Fruit fly (Drosophila melanogaster) whole organism, embryonic: Measurements from ENCODE around the gene CG13676.

Source experiments
- Adf1 ChIP-seq: fragments of 200-800 bp; sonication (Bioruptor generic); IDR thresholded peaks from 2 replicates; pipeline ENCODE4 v1.3.6; 2022; ENCODE audit warnings: missing biosample characterization, missing genetic modification characterization
- BtbVII ChIP-seq: fragments of 200-800 bp; sonication (Bioruptor generic); optimal IDR thresholded peaks from 3 replicates; lab custom pipeline; 2017; ENCODE audit warnings: missing biosample characterization, mild to moderate bottlenecking, missing genetic modification characterization
- CG10267 ChIP-seq: fragments of 200-800 bp; sonication (Bioruptor generic); optimal IDR thresholded peaks from 2 replicates; lab custom pipeline; 2018; ENCODE audit warnings: missing biosample characterization, mild to moderate bottlenecking, missing genetic modification characterization, moderate library complexity
- CG10654 ChIP-seq: fragments of 200-800 bp; sonication (Bioruptor generic); optimal IDR thresholded peaks from 2 replicates; lab custom pipeline; 2016; ENCODE audit warnings: missing biosample characterization, missing genetic modification characterization
- CG13123 ChIP-seq: fragments of 200-800 bp; sonication (Bioruptor generic); optimal IDR thresholded peaks from 2 replicates; lab custom pipeline; 2016; ENCODE audit warnings: missing biosample characterization, missing genetic modification characterization
- CG13424 ChIP-seq: fragments of 200-800 bp; sonication (Bioruptor generic); optimal IDR thresholded peaks from 2 replicates; lab custom pipeline; 2019; ENCODE audit warnings: missing biosample characterization, mild to moderate bottlenecking, missing genetic modification characterization, moderate library complexity
- CG13894 ChIP-seq: fragments of 200-800 bp; sonication (Bioruptor generic); optimal IDR thresholded peaks from 3 replicates; lab custom pipeline; 2018; ENCODE audit warnings: missing biosample characterization, mild to moderate bottlenecking, missing genetic modification characterization, moderate library complexity
- CG1603 ChIP-seq: fragments of 200-800 bp; sonication (Bioruptor generic); optimal IDR thresholded peaks from 2 replicates; lab custom pipeline; 2019; ENCODE audit warnings: missing biosample characterization, mild to moderate bottlenecking, missing genetic modification characterization, moderate library complexity
- CG17186 ChIP-seq: fragments of 200-800 bp; sonication (Bioruptor generic); optimal IDR thresholded peaks from 3 replicates; lab custom pipeline; 2017; ENCODE audit warnings: missing biosample characterization, missing genetic modification reagents, missing genetic modification characterization
- CG17802 ChIP-seq: fragments of 200-800 bp; sonication (Bioruptor generic); optimal IDR thresholded peaks from 2 replicates; lab custom pipeline; 2018; ENCODE audit warnings: missing biosample characterization, mild to moderate bottlenecking, missing genetic modification characterization, moderate library complexity
- CG2120 ChIP-seq: fragments of 200-800 bp; sonication (Bioruptor generic); optimal IDR thresholded peaks from 3 replicates; lab custom pipeline; 2016; ENCODE audit warnings: missing biosample characterization, missing genetic modification characterization
- CG2199 ChIP-seq: fragments of 200-800 bp; sonication (Bioruptor generic); IDR thresholded peaks from 3 replicates; pipeline ENCODE4 v1.3.6; 2022; ENCODE audit warnings: missing biosample characterization, missing genetic modification characterization
- CG31365 ChIP-seq: fragments of 200-800 bp; sonication (Bioruptor generic); optimal IDR thresholded peaks from 2 replicates; lab custom pipeline; 2018; ENCODE audit warnings: missing biosample characterization, mild to moderate bottlenecking, missing genetic modification characterization
- CG31441 ChIP-seq: fragments of 200-800 bp; sonication (Bioruptor generic); IDR thresholded peaks from 2 replicates; pipeline ENCODE4 v1.3.6; 2022; ENCODE audit warnings: missing biosample characterization, missing genetic modification characterization
- CG34376 ChIP-seq: fragments of 200-800 bp; sonication (Bioruptor generic); optimal IDR thresholded peaks from 2 replicates; lab custom pipeline; 2018; ENCODE audit warnings: missing biosample characterization, mild to moderate bottlenecking, missing genetic modification characterization
- CG6791 ChIP-seq: fragments of 200-800 bp; sonication (Bioruptor generic); IDR thresholded peaks from 3 replicates; pipeline ENCODE4 v1.3.6; 2022; ENCODE audit warnings: missing biosample characterization, missing genetic modification characterization; ENCODE audit not compliant: partially characterized antibody
- CG6813 ChIP-seq: fragments of 200-800 bp; sonication (Bioruptor generic); optimal IDR thresholded peaks from 2 replicates; lab custom pipeline; 2017; ENCODE audit warnings: missing biosample characterization, missing genetic modification characterization, mild to moderate bottlenecking, moderate library complexity, missing genetic modification reagents
- CG9876 ChIP-seq: fragments of 200-800 bp; sonication (Bioruptor generic); optimal IDR thresholded peaks from 2 replicates; lab custom pipeline; 2016; ENCODE audit warnings: missing biosample characterization, missing genetic modification characterization
- D19B ChIP-seq: fragments of 200-800 bp; sonication (Bioruptor generic); optimal IDR thresholded peaks from 2 replicates; lab custom pipeline; 2017; ENCODE audit warnings: missing biosample characterization, mild to moderate bottlenecking, missing genetic modification characterization
- Doc2 ChIP-seq: fragments of 200-800 bp; sonication (Bioruptor generic); IDR thresholded peaks from 2 replicates; pipeline ENCODE4 v1.3.6; 2022; ENCODE audit warnings: missing biosample characterization, missing genetic modification characterization
- Doc3 ChIP-seq: fragments of 200-800 bp; sonication (Bioruptor generic); IDR thresholded peaks from 3 replicates; pipeline ENCODE4 v1.3.6; 2022; ENCODE audit warnings: missing biosample characterization, missing genetic modification characterization; ENCODE audit not compliant: partially characterized antibody
- Drgx ChIP-seq: fragments of 200-800 bp; sonication (Bioruptor generic); IDR thresholded peaks from 2 replicates; pipeline ENCODE4 v1.3.6; 2022; ENCODE audit warnings: missing biosample characterization, missing genetic modification characterization
- H2.0 ChIP-seq: fragments of 200-800 bp; sonication (Bioruptor generic); IDR thresholded peaks from 2 replicates; pipeline ENCODE4 v1.3.6; 2022; ENCODE audit warnings: missing biosample characterization, missing genetic modification characterization
- Hmx ChIP-seq: fragments of 200-800 bp; sonication (Bioruptor generic); optimal IDR thresholded peaks from 2 replicates; lab custom pipeline; 2016; ENCODE audit warnings: missing biosample characterization, missing genetic modification characterization
- MBD-R2 ChIP-seq: fragments of 200-800 bp; sonication (Bioruptor generic); IDR thresholded peaks from 2 replicates; pipeline ENCODE4 v1.3.6; 2022; ENCODE audit warnings: missing biosample characterization, missing genetic modification characterization
- Neu2 ChIP-seq: fragments of 200-800 bp; sonication (Bioruptor generic); optimal IDR thresholded peaks from 3 replicates; lab custom pipeline; 2016; ENCODE audit warnings: missing biosample characterization, missing genetic modification characterization, borderline replicate concordance
- Opbp ChIP-seq: fragments of 200-800 bp; sonication (Bioruptor generic); IDR thresholded peaks from 3 replicates; pipeline ENCODE4 v1.3.6; 2022; ENCODE audit warnings: missing biosample characterization, missing genetic modification characterization; ENCODE audit not compliant: partially characterized antibody
- PHDP ChIP-seq: fragments of 200-800 bp; sonication (Bioruptor generic); optimal IDR thresholded peaks from 3 replicates; lab custom pipeline; 2018; ENCODE audit warnings: missing biosample characterization, mild to moderate bottlenecking, missing genetic modification characterization, moderate library complexity
- Ptx1 ChIP-seq: fragments of 200-800 bp; sonication (Bioruptor generic); IDR thresholded peaks from 2 replicates; pipeline ENCODE4 v1.3.6; 2022; ENCODE audit warnings: missing biosample characterization, missing genetic modification characterization
- Rfx ChIP-seq: fragments of 200-800 bp; sonication (Bioruptor generic); IDR thresholded peaks from 2 replicates; pipeline ENCODE4 v1.3.6; 2022; ENCODE audit warnings: missing biosample characterization, missing genetic modification characterization
- Tbp ChIP-seq: fragments of >200 bp; optimal IDR thresholded peaks from 2 replicates; lab custom pipeline; 2018; ENCODE audit warnings: missing biosample characterization, missing genetic modification characterization
- cas ChIP-seq: fragments of 200-800 bp; sonication (Bioruptor generic); IDR thresholded peaks from 2 replicates; pipeline ENCODE4 v1.3.6; 2022; ENCODE audit warnings: missing biosample characterization, missing genetic modification characterization
- cato ChIP-seq: fragments of 200-800 bp; sonication (Bioruptor generic); optimal IDR thresholded peaks from 2 replicates; lab custom pipeline; 2016; ENCODE audit warnings: missing biosample characterization, missing genetic modification characterization, borderline replicate concordance
- chif ChIP-seq, 2 experiments: fragments of 200-800 bp; sonication (Bioruptor generic); optimal IDR thresholded peaks; 3 replicates each; lab custom pipeline; 2016; ENCODE audit warnings: missing biosample characterization in 2 of 2, missing genetic modification characterization in 2 of 2
- corto ChIP-seq: fragments of 200-800 bp; sonication (Bioruptor generic); optimal IDR thresholded peaks from 2 replicates; lab custom pipeline; 2016; ENCODE audit warnings: missing biosample characterization, mild to moderate bottlenecking, missing genetic modification characterization, moderate library complexity
- crc ChIP-seq: fragments of 200-800 bp; sonication (Bioruptor generic); optimal IDR thresholded peaks from 2 replicates; lab custom pipeline; 2016; ENCODE audit warnings: missing biosample characterization, missing genetic modification characterization
- en ChIP-seq: fragments of 200-800 bp; sonication (Bioruptor generic); optimal IDR thresholded peaks from 2 replicates; lab custom pipeline; 2016; ENCODE audit warnings: missing biosample characterization, missing genetic modification characterization
- fd3F ChIP-seq: fragments of 200-800 bp; sonication (Bioruptor generic); optimal IDR thresholded peaks from 2 replicates; lab custom pipeline; 2018; ENCODE audit warnings: missing biosample characterization, mild to moderate bottlenecking, missing genetic modification characterization, moderate library complexity
- odd ChIP-seq: fragments of 200-800 bp; sonication (Bioruptor generic); optimal IDR thresholded peaks from 2 replicates; lab custom pipeline; 2017; ENCODE audit warnings: missing biosample characterization, mild to moderate bottlenecking, missing genetic modification characterization
- org-1 ChIP-seq: fragments of 200-800 bp; sonication (Bioruptor generic); optimal IDR thresholded peaks from 2 replicates; lab custom pipeline; 2017; ENCODE audit warnings: missing biosample characterization, missing genetic modification characterization
- pan ChIP-seq, 4 experiments: fragments of >200 bp in 3 of 4; fragments of 200-800 bp in 1 of 4; sonication (Bioruptor generic) in 1 of 4; optimal IDR thresholded peaks in 3 of 4; IDR thresholded peaks in 1 of 4; 2 replicates each; pipeline versions ENCODE4 v1.3.6 to Lab custom; 2017 to 2022; ENCODE audit warnings: missing biosample characterization in 2 of 4, missing genetic modification characterization in 2 of 4, mixed read lengths in 1 of 4
- peb ChIP-seq: fragments of 200-800 bp; sonication (Bioruptor generic); IDR thresholded peaks from 2 replicates; pipeline ENCODE4 v1.3.6; 2022; ENCODE audit warnings: missing biosample characterization, missing genetic modification characterization
- ro ChIP-seq: fragments of 200-800 bp; sonication (Bioruptor generic); IDR thresholded peaks from 2 replicates; pipeline ENCODE4 v1.3.6; 2022; ENCODE audit warnings: missing biosample characterization, missing genetic modification characterization
- sens ChIP-seq: fragments of 200-800 bp; sonication (Bioruptor generic); peaks from one replicate; lab custom pipeline; 2016; ENCODE audit warnings: missing biosample characterization, missing genetic modification characterization
- sens-2 ChIP-seq: fragments of 200-800 bp; sonication (Bioruptor generic); IDR thresholded peaks from 2 replicates; pipeline ENCODE4 v1.3.6; 2022; ENCODE audit warnings: missing biosample characterization, missing genetic modification characterization
- shn ChIP-seq: fragments of 200-800 bp; sonication (Bioruptor generic); optimal IDR thresholded peaks from 3 replicates; lab custom pipeline; 2016; ENCODE audit warnings: missing biosample characterization, missing genetic modification characterization
- sisA ChIP-seq: fragments of 200-800 bp; sonication (Bioruptor generic); IDR thresholded peaks from 2 replicates; pipeline ENCODE4 v1.3.6; 2022; ENCODE audit warnings: missing biosample characterization, missing genetic modification characterization
- so ChIP-seq: fragments of 200-800 bp; sonication (Bioruptor generic); IDR thresholded peaks from 3 replicates; pipeline ENCODE4 v1.3.6; 2022; ENCODE audit warnings: missing biosample characterization, missing genetic modification characterization
- twi ChIP-seq: fragments of 200-800 bp; optimal IDR thresholded peaks from 2 replicates; lab custom pipeline; 2019; ENCODE audit warnings: missing biosample characterization, mild to moderate bottlenecking, missing genetic modification characterization, moderate library complexity
- tx ChIP-seq: fragments of 200-800 bp; sonication (Bioruptor generic); optimal IDR thresholded peaks from 2 replicates; lab custom pipeline; 2016; ENCODE audit warnings: missing biosample characterization, missing genetic modification characterization

The CG13676 gene

DNA sequence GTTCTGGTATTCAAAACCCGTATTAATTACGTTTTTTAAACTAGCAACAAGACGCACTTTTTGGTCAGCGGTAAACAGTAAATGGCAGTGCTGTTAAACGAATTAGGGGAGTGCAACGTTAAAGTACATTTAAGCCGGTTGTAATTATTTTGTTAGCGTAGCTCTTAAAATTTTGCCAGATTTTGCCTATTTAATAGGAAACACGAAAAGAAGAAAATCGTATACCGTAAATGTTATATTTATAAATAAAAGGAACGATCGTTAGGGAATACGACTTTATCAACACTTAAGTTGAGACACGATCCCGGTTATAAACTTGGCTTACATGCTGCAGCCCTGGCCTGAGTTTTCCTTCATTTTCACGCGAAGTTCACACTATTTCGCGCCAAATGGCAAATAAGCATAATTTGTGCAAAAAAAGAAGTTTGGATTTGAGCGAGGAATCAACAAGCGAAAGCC lies 14.1 kb downstream of the CG13676 start, which contains the start of the genes Setx and mus301 (continued):
- peak; percentile 76 for TF ChIP-seq shn (GFP tag; lab: Kevin White, UChicago)
- peak; percentile 79 for TF ChIP-seq Ptx1
- no peak for TF ChIP-seq Drgx (GFP tag; lab: Robert Waterston, UW)
- peak; percentile 61 to 86 for TF ChIP-seq chif (GFP tag; optimal IDR thresholded peaks at IDR 0.05; lab: Kevin White, UChicago)
- peak; percentile 5 for TF ChIP-seq org-1 (GFP tag; lab: Kevin White, UChicago)
- TF ChIP-seq Neu2 (GFP tag; lab: Kevin White, UChicago): peak; percentile 59
- TF ChIP-seq Doc3 (GFP tag; lab: Robert Waterston, UW): no peak
- no peak for TF ChIP-seq CG6813 (GFP tag; lab: Kevin White, UChicago)
- TF ChIP-seq sens (GFP tag; lab: Kevin White, UChicago): peak; percentile 96
- peak; percentile 96 for TF ChIP-seq MBD-R2
- no peak for TF ChIP-seq pan (optimal IDR thresholded peaks at IDR 0.05; lab: Kevin White, UChicago)
- peak in 1 of 2 experiments; percentile 61 for TF ChIP-seq pan (GFP tag; optimal IDR thresholded peaks at IDR 0.05 in 1 of 2, IDR thresholded peaks at IDR 0.05 in 1 of 2)
- TF ChIP-seq CG34376 (GFP tag; lab: Kevin White, UChicago): peak; percentile 41
- peak; percentile 75 for TF ChIP-seq cato (GFP tag; lab: Kevin White, UChicago)
- TF ChIP-seq CG31365 (tag; lab: Kevin White, UChicago): no peak
- TF ChIP-seq Adf1 (GFP tag; lab: Robert Waterston, UW): peak; percentile 41
- TF ChIP-seq sisA (GFP tag; lab: Robert Waterston, UW): peak; percentile 78
- TF ChIP-seq Hmx: peak; percentile 59
- no peak for TF ChIP-seq en (GFP tag; lab: Kevin White, UChicago)
- no peak; the same call in 1 of the 2 replicates for TF ChIP-seq sens-2
- peak; percentile 63 for TF ChIP-seq CG1603
- TF ChIP-seq ro (GFP tag; lab: Robert Waterston, UW): 0 out of 2 replicates have a peak, but pooled peaks have one; percentile 40
- 0 out of 3 replicates have a peak, but pooled peaks have one; percentile 20 for TF ChIP-seq CG2199 (GFP tag; lab: Robert Waterston, UW)
- no peak for TF ChIP-seq twi
- peak; percentile 77 for TF ChIP-seq CG17186 (GFP tag; lab: Kevin White, UChicago)
- TF ChIP-seq so: no peak; the same call in 2 of the 3 replicates
- TF ChIP-seq Rfx (GFP tag; lab: Robert Waterston, UW): peak; percentile 89
- no peak for TF ChIP-seq CG6791 (GFP tag; lab: Robert Waterston, UW)
- TF ChIP-seq CG13123 (GFP tag; lab: Kevin White, UChicago): peak; percentile 75
- no peak for TF ChIP-seq CG13894 (tag; lab: Kevin White, UChicago)
- no peak for TF ChIP-seq PHDP (tag; lab: Kevin White, UChicago)
- peak; percentile 62 for TF ChIP-seq H2.0
- TF ChIP-seq tx (GFP tag; lab: Kevin White, UChicago): peak; percentile 76
- TF ChIP-seq Opbp: peak; percentile 45; the same call in 1 of the 3 replicates
- peak; percentile 51; the same call in 1 of the 2 replicates for TF ChIP-seq cas (GFP tag; lab: Robert Waterston, UW)
- TF ChIP-seq CG10267: peak; percentile 98
- TF ChIP-seq CG2120 (GFP tag; lab: Kevin White, UChicago): peak; percentile 94
- TF ChIP-seq corto: peak; percentile 11
- TF ChIP-seq CG17802 (tag; lab: Kevin White, UChicago): peak; percentile 35
- no peak for TF ChIP-seq odd
- no peak for TF ChIP-seq Doc2 (GFP tag; lab: Robert Waterston, UW)
- TF ChIP-seq fd3F (GFP tag; lab: Kevin White, UChicago): peak; percentile 63
- TF ChIP-seq peb (GFP tag; lab: Robert Waterston, UW): no peak; the same call in 1 of the 2 replicates
- TF ChIP-seq CG9876 (GFP tag; lab: Kevin White, UChicago): peak; percentile 81
- TF ChIP-seq CG31441 (GFP tag; lab: Robert Waterston, UW): no peak
- no peak for TF ChIP-seq BtbVII (GFP tag; lab: Kevin White, UChicago)
- peak; percentile 80 for TF ChIP-seq CG10654
- peak; percentile 79 for TF ChIP-seq CG13424 (tag; lab: Kevin White, UChicago)
- TF ChIP-seq D19B (GFP tag; lab: Kevin White, UChicago): no peak
- peak; percentile 47 for TF ChIP-seq crc
- no peak for TF ChIP-seq Tbp (GFP tag; lab: Kevin White, UChicago)
